Worm (Caenorhabditis elegans): ENCODE results near the gene gldi-7.

gldi-7 gene

DNA sequence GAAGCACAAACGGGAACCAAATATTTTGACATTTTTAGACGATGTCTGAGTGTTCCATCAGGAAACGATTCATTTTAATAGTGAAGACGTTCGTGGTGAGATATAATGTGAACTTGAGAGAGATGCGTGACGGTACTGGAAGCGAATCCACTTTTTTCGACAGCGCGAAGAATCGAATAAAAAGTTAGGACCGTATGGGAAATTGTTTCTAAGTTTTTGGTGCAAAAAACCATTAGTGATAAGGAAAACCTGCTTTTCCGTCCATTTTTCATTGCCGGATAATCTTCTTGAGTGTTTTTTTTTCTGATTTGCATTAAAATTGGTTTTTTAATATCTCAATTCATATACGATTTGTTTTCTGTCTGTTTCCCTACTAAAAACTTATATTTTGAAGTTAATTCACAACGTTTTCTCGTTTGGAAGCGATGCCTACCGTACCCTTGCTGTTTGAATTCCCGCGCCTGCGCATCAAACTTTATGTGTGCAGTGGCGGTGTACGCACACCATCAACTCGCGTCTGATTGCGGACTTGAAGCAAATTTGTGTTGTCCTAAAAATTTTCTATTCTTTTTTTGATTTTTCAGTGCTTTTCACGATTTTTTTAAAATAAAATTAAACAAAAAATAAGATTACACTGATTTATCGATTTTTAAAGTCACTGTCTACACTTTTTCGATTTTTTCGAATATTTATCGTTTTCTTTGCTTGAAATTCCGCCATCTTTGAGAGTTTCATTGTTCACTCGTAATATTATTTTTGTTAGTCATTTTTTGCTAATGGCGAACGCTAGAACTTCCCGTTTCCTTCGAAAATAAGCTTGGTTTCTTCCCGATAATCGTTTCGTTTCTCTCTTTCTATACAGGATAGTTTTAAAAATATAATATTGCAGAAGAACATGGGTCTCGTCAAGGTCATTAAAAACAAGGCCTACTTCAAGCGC lies 38.3 kb upstream of the gldi-7 start, which contains the start of the genes col-38 and rpl-5 (continued):
- no peak for TF ChIP-seq tag-97 (GFP tag; IDR thresholded peaks at IDR 0.05)
- peak; percentile 92 for TF ChIP-seq mes-2 (tag; optimal IDR thresholded peaks at IDR 0.05; ENCODE audit: poor library complexity, severe bottlenecking)
- peak; percentile 96 for TF ChIP-seq dpl-1 (GFP tag; optimal IDR thresholded peaks at IDR 0.05)
- TF ChIP-seq unc-62 (GFP tag; optimal IDR thresholded peaks at IDR 0.05 in 1 of 2): peak in 1 of 2 experiments; percentile 96
- TF ChIP-seq unc-62 (tag; optimal IDR thresholded peaks at IDR 0.05): no peak
- no peak for TF ChIP-seq lin-1 (GFP tag; IDR thresholded peaks at IDR 0.05)
- peak; percentile 72 for TF ChIP-seq lin-13 (GFP tag; optimal IDR thresholded peaks at IDR 0.05)
- no peak for TF ChIP-seq set-16 (GFP tag; IDR thresholded peaks at IDR 0.05)
- no peak for TF ChIP-seq ctbp-1 (GFP tag; IDR thresholded peaks at IDR 0.05)
- no peak for TF ChIP-seq ztf-11 (tag; optimal IDR thresholded peaks at IDR 0.05)
- TF ChIP-seq unc-130 (GFP tag; optimal IDR thresholded peaks at IDR 0.05): peak; percentile 17
- TF ChIP-seq madf-5 (GFP tag; IDR thresholded peaks at IDR 0.05): no peak
- TF ChIP-seq F37D6.2 (tag; optimal IDR thresholded peaks at IDR 0.05): peak; percentile 49
- peak; percentile 67 for TF ChIP-seq mxl-3 (GFP tag; optimal IDR thresholded peaks at IDR 0.05)
- TF ChIP-seq hlh-30 (tag; optimal IDR thresholded peaks at IDR 0.05; ENCODE audit: insufficient read depth): peak; percentile 89
- TF ChIP-seq unc-39 (tag; optimal IDR thresholded peaks at IDR 0.05): no peak
- TF ChIP-seq aly-2 (tag; optimal IDR thresholded peaks at IDR 0.05): no peak
- no peak for TF ChIP-seq egl-43 (GFP tag; IDR thresholded peaks at IDR 0.05)
- TF ChIP-seq dmd-6 (GFP tag; IDR thresholded peaks at IDR 0.05): peak; percentile 60
- no peak for TF ChIP-seq zag-1 (tag; optimal IDR thresholded peaks at IDR 0.05)
- no peak for TF ChIP-seq nhr-237 (tag; optimal IDR thresholded peaks at IDR 0.05)
- peak; percentile 69 for TF ChIP-seq T26A8.4 (GFP tag; IDR thresholded peaks at IDR 0.05)
- TF ChIP-seq spr-1 (tag; optimal IDR thresholded peaks at IDR 0.05): peak; percentile 47
- TF ChIP-seq Y75B8A.6 (GFP tag; IDR thresholded peaks at IDR 0.05): no peak
- TF ChIP-seq nhr-6 (tag; optimal IDR thresholded peaks at IDR 0.05): peak; percentile 88
- peak; percentile 55 for TF ChIP-seq nhr-48 (tag; optimal IDR thresholded peaks at IDR 0.05)
- TF ChIP-seq duxl-1 (tag; optimal IDR thresholded peaks at IDR 0.05; ENCODE audit: poor library complexity): peak; percentile 53
- no peak for TF ChIP-seq ZK337.2 (GFP tag; IDR thresholded peaks at IDR 0.05)
- TF ChIP-seq F49E8.2 (tag; optimal IDR thresholded peaks at IDR 0.05; ENCODE audit: borderline replicate concordance): no peak
- 0 out of 2 replicates have a peak, but pooled peaks have one; percentile 62 for TF ChIP-seq php-3 (GFP tag; IDR thresholded peaks at IDR 0.05)

DNA sequence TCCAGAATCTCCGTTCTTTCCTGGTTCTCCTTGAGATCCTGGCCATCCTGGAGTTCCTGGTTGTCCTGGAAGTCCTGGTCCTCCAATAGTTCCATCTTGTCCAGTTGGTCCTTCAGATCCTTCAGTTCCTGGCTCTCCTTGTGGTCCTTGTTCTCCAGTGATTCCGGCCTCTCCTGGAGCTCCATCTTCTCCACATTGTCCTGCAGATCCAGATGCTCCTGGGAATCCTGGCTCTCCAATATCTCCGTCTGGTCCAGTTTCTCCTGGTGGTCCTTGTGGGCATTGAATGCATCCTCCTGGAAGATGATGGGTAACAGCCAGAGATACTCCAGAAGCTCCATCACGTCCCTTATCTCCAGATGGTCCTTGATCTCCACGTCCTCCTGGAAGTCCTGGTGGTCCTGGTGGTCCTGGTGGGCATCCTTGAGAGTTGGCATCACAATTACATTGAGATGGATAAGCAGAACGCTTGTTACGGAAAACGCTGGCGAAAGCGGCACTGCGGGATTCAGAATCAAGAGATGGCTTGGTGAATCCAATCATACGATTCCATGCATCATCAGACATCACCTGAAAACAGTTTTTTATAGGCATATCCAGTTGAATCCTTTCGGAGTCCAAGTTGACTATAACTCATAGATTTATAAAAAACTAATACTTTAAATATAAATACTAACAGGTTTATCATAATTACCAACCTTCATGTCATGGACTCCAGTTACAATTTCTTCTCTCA lies 37.4 kb upstream of the gldi-7 start:
- TF ChIP-seq madf-5 (GFP tag; IDR thresholded peaks at IDR 0.05): no peak
- TF ChIP-seq egl-43 (GFP tag; IDR thresholded peaks at IDR 0.05): 0 out of 2 replicates have a peak, but pooled peaks have one; percentile 69
- TF ChIP-seq saeg-2 (GFP tag; IDR thresholded peaks at IDR 0.05): 0 out of 2 replicates have a peak, but pooled peaks have one; percentile 19
- no peak for TF ChIP-seq nhr-28 (tag; optimal IDR thresholded peaks at IDR 0.05)
- TF ChIP-seq set-16 (GFP tag; IDR thresholded peaks at IDR 0.05): peak; percentile 63
- peak; percentile 53; the same call in 1 of the 2 replicates for TF ChIP-seq T26A8.4 (GFP tag; IDR thresholded peaks at IDR 0.05)
- TF ChIP-seq unc-62 (GFP tag; optimal IDR thresholded peaks at IDR 0.05 in 1 of 2): peak in 1 of 2 experiments; percentile 69
- no peak for TF ChIP-seq unc-62 (tag; optimal IDR thresholded peaks at IDR 0.05)
- no peak for TF ChIP-seq ceh-44 (GFP tag; IDR thresholded peaks at IDR 0.05)
- no peak for TF ChIP-seq hmg-1.1 (GFP tag; IDR thresholded peaks at IDR 0.05)

ce11 chrII:8566806-8567266 lies 35.8 kb upstream of the gldi-7 start, which contains the start of gene F54C9.3:
TSS of gene F54C9.3 (minus strand) at chrII:8566856.
- TF ChIP-seq fkh-10 (GFP tag; optimal IDR thresholded peaks at IDR 0.05): no peak
- no peak for TF ChIP-seq ctbp-1 (GFP tag; IDR thresholded peaks at IDR 0.05)
- peak in 1 of 2 experiments; percentile 35 for TF ChIP-seq lsy-2 (tag; optimal IDR thresholded peaks at IDR 0.05)
- no peak for TF ChIP-seq mxl-2 (GFP tag; conservative IDR thresholded peaks at IDR 0.05)
- TF ChIP-seq dmd-8 (GFP tag; IDR thresholded peaks at IDR 0.05): no peak
- no peak for TF ChIP-seq R02D3.7 (tag; optimal IDR thresholded peaks at IDR 0.05)
- TF ChIP-seq Y105C5A.15 (GFP tag; IDR thresholded peaks at IDR 0.05): no peak
- TF ChIP-seq dmd-9 (GFP tag; IDR thresholded peaks at IDR 0.05): no peak
- TF ChIP-seq nhr-237 (tag; optimal IDR thresholded peaks at IDR 0.05): no peak
- TF ChIP-seq fos-1 (tag; optimal IDR thresholded peaks at IDR 0.05): no peak
- TF ChIP-seq snpc-4 (tag; optimal IDR thresholded peaks at IDR 0.05): no peak
- no peak for TF ChIP-seq dpl-1 (GFP tag; optimal IDR thresholded peaks at IDR 0.05)
- TF ChIP-seq jun-1 (tag; optimal IDR thresholded peaks at IDR 0.05): peak; percentile 67
- no peak for TF ChIP-seq cey-2 (tag; optimal IDR thresholded peaks at IDR 0.05; ENCODE audit: borderline replicate concordance, insufficient read depth)

Measured in whole organism, L4 larva.